Worm (Caenorhabditis elegans): ENCODE data around the gene teg-1.

- no peak for TF ChIP-seq ama-1 (optimal IDR thresholded peaks at IDR 0.05)
- TF ChIP-seq ets-7 (tag; optimal IDR thresholded peaks at IDR 0.05) = no peak
- TF ChIP-seq tbx-37 (GFP tag; conservative IDR thresholded peaks at IDR 0.05) = no peak
These were observed 39.4 kb upstream of the teg-1 start for ce11 chrIII:11357418-11357817.

Measured in whole organism, early embryonic.